Fruit fly (Drosophila melanogaster): ENCODE data around the gene CG13679.
A peak's percentile ranks its signal among the peaks of the same experiment; 100 is the strongest.

CG13679 gene

DNA sequence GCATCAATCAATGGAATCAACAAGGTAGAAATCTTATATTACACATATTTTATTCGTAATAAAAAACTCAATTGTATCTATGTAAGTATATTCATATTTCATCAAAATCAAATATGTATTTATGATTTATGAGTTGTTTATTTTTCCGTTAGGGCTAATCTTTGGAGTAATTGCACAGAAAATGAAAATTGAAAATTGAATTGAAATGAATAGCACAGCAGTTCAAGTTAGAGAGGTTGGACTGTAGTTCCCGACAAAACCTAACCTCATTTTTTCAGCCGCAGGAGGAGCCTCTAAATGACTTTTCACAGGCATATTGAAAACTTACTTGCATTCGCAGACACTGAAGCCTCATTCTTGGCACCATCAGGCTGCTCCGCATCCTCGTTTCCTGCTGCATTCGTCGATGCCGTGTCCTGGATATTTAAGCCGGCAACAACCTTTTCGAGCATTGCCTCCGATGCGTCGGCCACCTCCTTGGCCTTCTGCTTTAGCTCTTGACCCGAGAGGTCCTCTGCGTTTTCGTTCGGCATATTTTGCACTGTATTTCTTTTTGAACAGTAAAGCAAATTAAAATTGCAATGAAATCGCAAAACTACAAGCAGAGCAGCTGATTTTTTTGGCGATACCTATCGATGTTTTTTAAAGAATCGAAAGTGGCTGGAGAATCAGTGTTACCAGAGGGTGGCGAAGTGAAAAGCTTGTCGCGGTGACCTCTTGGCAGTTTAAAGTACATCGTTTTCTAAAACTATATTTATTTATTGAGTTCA lies 24.6 kb upstream of the CG13679 start, which contains the start of gene Nmt:
Gene Nmt (minus strand): TSS at position 635 of the 770 bp plus-strand sequence.
- TF ChIP-seq CG15710 (tag; optimal IDR thresholded peaks at IDR 0.05) (peak; percentile 19), Ets98B (GFP tag; IDR thresholded peaks at IDR 0.05) (peak; percentile 42), CG8159 (tag; optimal IDR thresholded peaks at IDR 0.05) (peak; percentile 36), CG9948 (tag; optimal IDR thresholded peaks at IDR 0.05) (peak; percentile 28), CG17806 (tag; optimal IDR thresholded peaks at IDR 0.05) (peak; percentile 43), gl (tag; optimal IDR thresholded peaks at IDR 0.05) (peak; percentile 3), EcR (GFP tag; optimal IDR thresholded peaks at IDR 0.05) (no peak), CG8301 (tag; optimal IDR thresholded peaks at IDR 0.05) (peak; percentile 49), fd96Ca (GFP tag; IDR thresholded peaks at IDR 0.05) (no peak), Snoo (tag; optimal IDR thresholded peaks at IDR 0.05) (peak; percentile 24)

dm6 chr3L:8180464-8181137 lies 22.0 kb upstream of the CG13679 start, which contains the start of the genes mthl7 and Uxs:
Gene mthl7 (minus strand): TSS chr3L:8180514.
Gene Uxs (plus strand): TSS chr3L:8180923.
- TF ChIP-seq CG14655 (GFP tag; optimal IDR thresholded peaks at IDR 0.05): no peak
- no peak for TF ChIP-seq CG17806 (tag; optimal IDR thresholded peaks at IDR 0.05)
- no peak for TF ChIP-seq Snoo (tag; optimal IDR thresholded peaks at IDR 0.05)
- TF ChIP-seq CG34367 (tag; optimal IDR thresholded peaks at IDR 0.05): no peak
- TF ChIP-seq Pif1B (GFP tag; optimal IDR thresholded peaks at IDR 0.05): no peak
- no peak for TF ChIP-seq CG12605 (GFP tag; IDR thresholded peaks at IDR 0.05)
- TF ChIP-seq EcR (GFP tag; optimal IDR thresholded peaks at IDR 0.05): no peak
- TF ChIP-seq fd96Ca (GFP tag; IDR thresholded peaks at IDR 0.05): no peak
- TF ChIP-seq gl (tag; optimal IDR thresholded peaks at IDR 0.05): no peak
- TF ChIP-seq rn (GFP tag; IDR thresholded peaks at IDR 0.05): no peak
- no peak for TF ChIP-seq CG10348 (GFP tag; IDR thresholded peaks at IDR 0.05)
- TF ChIP-seq CG8159 (tag; optimal IDR thresholded peaks at IDR 0.05): no peak
- TF ChIP-seq CG8301 (tag; optimal IDR thresholded peaks at IDR 0.05): no peak
- no peak for TF ChIP-seq CG13204 (GFP tag; optimal IDR thresholded peaks at IDR 0.05)
- TF ChIP-seq Pif1A (GFP tag; optimal IDR thresholded peaks at IDR 0.05): no peak
- no peak for TF ChIP-seq CG4496 (GFP tag; IDR thresholded peaks at IDR 0.05)

- peak; percentile 25 for TF ChIP-seq EcR (GFP tag; optimal IDR thresholded peaks at IDR 0.05)
- peak; percentile 65 for TF ChIP-seq Pif1B (GFP tag; optimal IDR thresholded peaks at IDR 0.05)
- TF ChIP-seq CG17806 (tag; optimal IDR thresholded peaks at IDR 0.05): peak; percentile 33
- no peak for TF ChIP-seq CG13204 (GFP tag; optimal IDR thresholded peaks at IDR 0.05)
- no peak for TF ChIP-seq D1 (tag; optimal IDR thresholded peaks at IDR 0.05)
- peak; percentile 53 for TF ChIP-seq Ets98B (GFP tag; IDR thresholded peaks at IDR 0.05)
- TF ChIP-seq CG8159 (tag; optimal IDR thresholded peaks at IDR 0.05): peak; percentile 74
- peak; percentile 59 for TF ChIP-seq CG8301 (tag; optimal IDR thresholded peaks at IDR 0.05)
- peak; percentile 66; the same call in 2 of the 3 replicates for TF ChIP-seq CG4496 (GFP tag; IDR thresholded peaks at IDR 0.05)
- TF ChIP-seq CG12605 (GFP tag; IDR thresholded peaks at IDR 0.05): no peak
- TF ChIP-seq CG15710 (tag; optimal IDR thresholded peaks at IDR 0.05): peak; percentile 57
- TF ChIP-seq CG10348 (GFP tag; IDR thresholded peaks at IDR 0.05): no peak
- peak; percentile 42; the same call in 1 of the 2 replicates for TF ChIP-seq CG32121 (GFP tag; IDR thresholded peaks at IDR 0.05)
- TF ChIP-seq gl (tag; optimal IDR thresholded peaks at IDR 0.05): no peak
- TF ChIP-seq Pif1A (GFP tag; optimal IDR thresholded peaks at IDR 0.05): no peak
- TF ChIP-seq CG9948 (tag; optimal IDR thresholded peaks at IDR 0.05): peak; percentile 48
- peak; percentile 42 for TF ChIP-seq Snoo (tag; optimal IDR thresholded peaks at IDR 0.05)
- TF ChIP-seq rn (GFP tag; IDR thresholded peaks at IDR 0.05): no peak
- no peak for TF ChIP-seq CG14655 (GFP tag; optimal IDR thresholded peaks at IDR 0.05)
- TF ChIP-seq fd96Ca (GFP tag; IDR thresholded peaks at IDR 0.05): peak; percentile 72
- peak; percentile 36 for TF ChIP-seq CG34367 (tag; optimal IDR thresholded peaks at IDR 0.05)
These were observed 17.0 kb upstream of the CG13679 start for dm6 chr3L:8185263-8186227.

DNA sequence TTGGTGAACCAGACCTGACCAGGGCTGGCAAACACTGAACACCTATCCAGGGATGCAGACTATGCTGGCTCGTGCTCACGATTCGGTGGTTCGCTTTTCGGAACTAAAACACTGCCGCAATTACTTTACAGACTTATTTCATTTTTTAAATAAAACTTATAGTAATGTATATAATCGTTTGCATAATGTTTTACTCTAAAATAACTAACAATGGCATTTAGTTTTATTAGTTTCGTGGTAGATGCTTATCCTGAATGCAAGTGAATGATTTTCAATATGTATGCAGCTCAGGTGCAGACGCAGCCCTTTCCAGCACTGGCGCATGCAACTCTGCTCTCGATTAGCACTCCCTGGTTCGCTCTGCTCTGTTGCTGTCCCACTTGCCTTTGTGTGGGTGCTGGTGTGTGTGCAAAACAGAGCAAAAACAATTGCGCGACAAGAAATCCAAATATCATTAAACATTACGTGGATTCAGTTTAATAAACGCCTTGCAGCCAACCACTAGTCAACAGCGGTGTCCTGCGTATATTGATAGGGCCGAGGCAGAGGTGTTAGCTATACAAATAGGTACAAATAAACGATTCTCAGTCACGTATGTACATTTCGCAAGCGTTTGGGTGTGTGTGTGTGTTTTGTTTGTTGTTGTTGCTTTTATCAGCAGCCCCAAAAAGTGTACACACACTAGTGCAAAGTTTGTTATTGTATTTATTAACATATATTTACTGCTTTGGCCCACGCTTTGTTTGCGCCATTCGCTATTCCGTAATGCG lies 15.8 kb upstream of the CG13679 start, which contains the start of the genes ERR and Atg18a:
Gene ERR (minus strand): TSS at position 45 of the 770 bp plus-strand sequence.
Gene Atg18a (plus strand): TSS at position 231 of the 770 bp plus-strand sequence.
- TF ChIP-seq CG34367 (tag; optimal IDR thresholded peaks at IDR 0.05): peak; percentile 69
- TF ChIP-seq CG14655 (GFP tag; optimal IDR thresholded peaks at IDR 0.05): no peak
- no peak for TF ChIP-seq CG13204 (GFP tag; optimal IDR thresholded peaks at IDR 0.05)
- TF ChIP-seq CG4496 (GFP tag; IDR thresholded peaks at IDR 0.05): peak; percentile 92
- peak; percentile 50; the same call in 1 of the 2 replicates for TF ChIP-seq CG12605 (GFP tag; IDR thresholded peaks at IDR 0.05)
- peak; percentile 78 for TF ChIP-seq Snoo (tag; optimal IDR thresholded peaks at IDR 0.05)
- TF ChIP-seq D1 (tag; optimal IDR thresholded peaks at IDR 0.05): no peak
- peak; percentile 82 for TF ChIP-seq Ets98B (GFP tag; IDR thresholded peaks at IDR 0.05)
- TF ChIP-seq CG32121 (GFP tag; IDR thresholded peaks at IDR 0.05): peak; percentile 89
- peak; percentile 87 for TF ChIP-seq CG15710 (tag; optimal IDR thresholded peaks at IDR 0.05)
- TF ChIP-seq gl (tag; optimal IDR thresholded peaks at IDR 0.05): peak; percentile 19
- peak; percentile 73 for TF ChIP-seq CG9948 (tag; optimal IDR thresholded peaks at IDR 0.05)
- TF ChIP-seq CG8159 (tag; optimal IDR thresholded peaks at IDR 0.05): peak; percentile 82
- peak; percentile 81 for TF ChIP-seq fd96Ca (GFP tag; IDR thresholded peaks at IDR 0.05)
- TF ChIP-seq Pif1A (GFP tag; optimal IDR thresholded peaks at IDR 0.05): no peak
- TF ChIP-seq Pif1B (GFP tag; optimal IDR thresholded peaks at IDR 0.05): peak; percentile 73
- TF ChIP-seq CG17806 (tag; optimal IDR thresholded peaks at IDR 0.05): peak; percentile 73
- TF ChIP-seq rn (GFP tag; IDR thresholded peaks at IDR 0.05): peak; percentile 84
- peak; percentile 77 for TF ChIP-seq CG10348 (GFP tag; IDR thresholded peaks at IDR 0.05)
- TF ChIP-seq EcR (GFP tag; optimal IDR thresholded peaks at IDR 0.05): no peak
- TF ChIP-seq CG8301 (tag; optimal IDR thresholded peaks at IDR 0.05): peak; percentile 74

Measured in whole organism, pupa.